Fruit fly (Drosophila melanogaster) whole organism, prepupa: ENCODE measurements around the gene CG13309.

Experiments
- Blimp-1 ChIP-seq: fragments of 200-800 bp; sonication (Bioruptor generic); optimal IDR thresholded peaks from 3 replicates; lab custom pipeline; 2017; ENCODE audit warnings: missing biosample characterization, missing genetic modification characterization, mild to moderate bottlenecking, moderate library complexity, missing genetic modification reagents
- CG10669 ChIP-seq: fragments of 200-800 bp; sonication (Bioruptor generic); optimal IDR thresholded peaks from 3 replicates; lab custom pipeline; 2018; ENCODE audit warnings: missing biosample characterization, mild to moderate bottlenecking, missing genetic modification characterization, moderate library complexity
- CG11294 ChIP-seq: fragments of 200-800 bp; sonication (Bioruptor generic); IDR thresholded peaks from 2 replicates; pipeline ENCODE4 v1.3.6; 2022; ENCODE audit warnings: missing biosample characterization, missing genetic modification characterization
- CG11762 ChIP-seq: fragments of 200-800 bp; sonication (Bioruptor generic); optimal IDR thresholded peaks from 3 replicates; lab custom pipeline; 2016; ENCODE audit warnings: missing biosample characterization, missing genetic modification characterization; ENCODE audit not compliant: insufficient read depth
- CG11902 ChIP-seq: fragments of 200-800 bp; sonication (Bioruptor generic); optimal IDR thresholded peaks from 3 replicates; lab custom pipeline; 2016; ENCODE audit warnings: missing biosample characterization, missing genetic modification characterization
- CG16779 ChIP-seq: fragments of 200-800 bp; sonication (Bioruptor generic); optimal IDR thresholded peaks from 3 replicates; lab custom pipeline; 2017; ENCODE audit warnings: missing biosample characterization, mild to moderate bottlenecking, missing genetic modification characterization
- CG3032 ChIP-seq: fragments of 200-800 bp; optimal IDR thresholded peaks from 2 replicates; lab custom pipeline; 2019; ENCODE audit warnings: missing biosample characterization, mild to moderate bottlenecking, missing genetic modification characterization, moderate library complexity
- CG31627 ChIP-seq: fragments of 200-800 bp; sonication (Bioruptor generic); optimal IDR thresholded peaks from 3 replicates; lab custom pipeline; 2016; ENCODE audit warnings: missing biosample characterization, missing genetic modification characterization
- CG32006 ChIP-seq: fragments of 200-800 bp; sonication (Bioruptor generic); optimal IDR thresholded peaks from 3 replicates; lab custom pipeline; 2017; ENCODE audit warnings: missing biosample characterization, mild to moderate bottlenecking, missing genetic modification characterization
- CG34406 ChIP-seq: fragments of 200-800 bp; sonication (Bioruptor generic); optimal IDR thresholded peaks from 3 replicates; lab custom pipeline; 2016; ENCODE audit warnings: missing biosample characterization, missing genetic modification characterization
- CG3919 ChIP-seq: fragments of 200-800 bp; sonication (Bioruptor generic); optimal IDR thresholded peaks from 3 replicates; lab custom pipeline; 2016; ENCODE audit warnings: missing biosample characterization, missing genetic modification characterization
- CG4318 ChIP-seq: fragments of 200-800 bp; sonication (Bioruptor generic); optimal IDR thresholded peaks from 3 replicates; lab custom pipeline; 2017; ENCODE audit warnings: missing biosample characterization, mild to moderate bottlenecking, missing genetic modification characterization
- CG6163 ChIP-seq: fragments of 200-800 bp; sonication (Bioruptor generic); IDR thresholded peaks from 3 replicates; pipeline ENCODE4 v1.3.6; 2022; ENCODE audit warnings: missing biosample characterization, missing genetic modification characterization
- CG6792 ChIP-seq: fragments of 200-800 bp; sonication (Bioruptor generic); optimal IDR thresholded peaks from 3 replicates; lab custom pipeline; 2016; ENCODE audit warnings: missing biosample characterization, missing genetic modification characterization
- CG6854 ChIP-seq: fragments of 200-800 bp; sonication (Bioruptor generic); optimal IDR thresholded peaks from 2 replicates; lab custom pipeline; 2017; ENCODE audit warnings: missing biosample characterization, mild to moderate bottlenecking, missing genetic modification characterization
- CG8119 ChIP-seq: fragments of 200-800 bp; sonication (Bioruptor generic); IDR thresholded peaks from 3 replicates; pipeline ENCODE4 v1.3.6; 2022; ENCODE audit warnings: missing biosample characterization, missing genetic modification characterization
- CG8319 ChIP-seq: fragments of 200-800 bp; sonication (Bioruptor generic); optimal IDR thresholded peaks from 3 replicates; lab custom pipeline; 2016; ENCODE audit warnings: missing biosample characterization, missing genetic modification characterization
- CG8632 ChIP-seq: fragments of 200-800 bp; sonication (Bioruptor generic); optimal IDR thresholded peaks from 3 replicates; lab custom pipeline; 2016; ENCODE audit warnings: missing biosample characterization, missing genetic modification characterization
- CG9139 ChIP-seq: fragments of 200-800 bp; sonication (Bioruptor generic); optimal IDR thresholded peaks from 3 replicates; lab custom pipeline; 2017; ENCODE audit warnings: missing biosample characterization, mild to moderate bottlenecking, missing genetic modification characterization
- Eip75B ChIP-seq: fragments of 200-800 bp; sonication (Bioruptor generic); optimal IDR thresholded peaks from 3 replicates; lab custom pipeline; 2016; ENCODE audit warnings: missing biosample characterization, missing genetic modification characterization
- Eip78C ChIP-seq: fragments of 200-800 bp; sonication (Bioruptor generic); peaks from one replicate; lab custom pipeline; 2016; ENCODE audit warnings: missing biosample characterization, missing genetic modification characterization
- Ets96B ChIP-seq: fragments of 200-800 bp; optimal IDR thresholded peaks from 2 replicates; lab custom pipeline; 2019; ENCODE audit warnings: missing biosample characterization, mild to moderate bottlenecking, missing genetic modification characterization, moderate library complexity
- Gug ChIP-seq: fragments of 200-800 bp; sonication (Bioruptor generic); IDR thresholded peaks from 2 replicates; pipeline ENCODE4 v1.3.6; 2022; ENCODE audit warnings: missing biosample characterization, missing genetic modification characterization
- Hr39 ChIP-seq: fragments of 200-800 bp; sonication (Bioruptor generic); optimal IDR thresholded peaks from 2 replicates; lab custom pipeline; 2016; ENCODE audit warnings: missing biosample characterization, missing genetic modification characterization
- Hr4 ChIP-seq: fragments of 200-800 bp; sonication (Bioruptor generic); optimal IDR thresholded peaks from 3 replicates; lab custom pipeline; 2016; ENCODE audit warnings: missing biosample characterization, missing genetic modification characterization
- OdsH ChIP-seq: fragments of 200-800 bp; sonication (Bioruptor generic); optimal IDR thresholded peaks from 3 replicates; lab custom pipeline; 2016; ENCODE audit warnings: missing biosample characterization, missing genetic modification characterization
- achi ChIP-seq: fragments of 200-800 bp; sonication (Bioruptor generic); optimal IDR thresholded peaks from 3 replicates; lab custom pipeline; 2016; ENCODE audit warnings: missing biosample characterization, missing genetic modification characterization
- acj6 ChIP-seq: fragments of 200-800 bp; sonication (Bioruptor generic); optimal IDR thresholded peaks from 3 replicates; lab custom pipeline; 2016; ENCODE audit warnings: missing biosample characterization, missing genetic modification characterization
- cyc ChIP-seq: fragments of 200-800 bp; sonication (Bioruptor generic); optimal IDR thresholded peaks from 3 replicates; lab custom pipeline; 2016; ENCODE audit warnings: missing biosample characterization, missing genetic modification characterization
- dsx ChIP-seq: fragments of 200-800 bp; optimal IDR thresholded peaks from 3 replicates; lab custom pipeline; 2019; ENCODE audit warnings: missing biosample characterization, mild to moderate bottlenecking, missing genetic modification characterization, moderate library complexity; ENCODE audit not compliant: poor library complexity, severe bottlenecking
- eg ChIP-seq: fragments of 200-800 bp; sonication (Bioruptor generic); IDR thresholded peaks from 3 replicates; pipeline ENCODE4 v1.3.6; 2022; ENCODE audit warnings: missing biosample characterization, missing genetic modification characterization
- esn ChIP-seq: fragments of 200-800 bp; sonication (Bioruptor generic); optimal IDR thresholded peaks from 2 replicates; lab custom pipeline; 2016; ENCODE audit warnings: missing biosample characterization, mild to moderate bottlenecking, missing genetic modification characterization, moderate library complexity
- fd59A ChIP-seq: fragments of 200-800 bp; sonication (Bioruptor generic); optimal IDR thresholded peaks from 2 replicates; lab custom pipeline; 2017; ENCODE audit warnings: missing biosample characterization, mild to moderate bottlenecking, missing genetic modification characterization, missing genetic modification reagents
- fkh ChIP-seq: fragments of 200-800 bp; sonication (Bioruptor generic); optimal IDR thresholded peaks from 3 replicates; lab custom pipeline; 2017; ENCODE audit warnings: missing biosample characterization, mild to moderate bottlenecking, missing genetic modification characterization, moderate library complexity
- lz ChIP-seq: fragments of 200-800 bp; sonication (Bioruptor generic); optimal IDR thresholded peaks from 3 replicates; lab custom pipeline; 2016; ENCODE audit warnings: missing biosample characterization, missing genetic modification characterization
- net ChIP-seq: fragments of 200-800 bp; sonication (Bioruptor generic); optimal IDR thresholded peaks from 3 replicates; lab custom pipeline; 2016; ENCODE audit warnings: missing biosample characterization, missing genetic modification characterization
- salr ChIP-seq, 2 experiments: fragments of 200-800 bp; sonication (Bioruptor generic); optimal IDR thresholded peaks; 3 replicates each; lab custom pipeline; 2016 to 2018; ENCODE audit warnings: missing biosample characterization in 2 of 2, missing genetic modification characterization in 2 of 2, mild to moderate bottlenecking in 1 of 2
- spab ChIP-seq: fragments of 200-800 bp; sonication (Bioruptor generic); optimal IDR thresholded peaks from 2 replicates; lab custom pipeline; 2017; ENCODE audit warnings: missing biosample characterization, mild to moderate bottlenecking, missing genetic modification characterization, missing genetic modification reagents
- ss ChIP-seq, 2 experiments: fragments of 200-800 bp; sonication (Bioruptor generic); optimal IDR thresholded peaks; 2 replicates in 1 of 2; 3 replicates in 1 of 2; lab custom pipeline; 2017 to 2018; ENCODE audit warnings: mild to moderate bottlenecking in 2 of 2, missing biosample characterization in 2 of 2, missing genetic modification characterization in 2 of 2, moderate library complexity in 1 of 2
- svp ChIP-seq: fragments of 200-800 bp; sonication (Bioruptor generic); peaks from one replicate; lab custom pipeline; 2016; ENCODE audit warnings: missing biosample characterization, missing genetic modification characterization
- topi ChIP-seq: fragments of 200-800 bp; sonication (Bioruptor generic); optimal IDR thresholded peaks from 3 replicates; lab custom pipeline; 2016; ENCODE audit warnings: missing biosample characterization, missing genetic modification characterization
- vri ChIP-seq: fragments of 200-800 bp; sonication (Bioruptor generic); optimal IDR thresholded peaks from 3 replicates; lab custom pipeline; 2016; ENCODE audit warnings: missing biosample characterization, mild to moderate bottlenecking, missing genetic modification characterization

CG13309 gene

DNA sequence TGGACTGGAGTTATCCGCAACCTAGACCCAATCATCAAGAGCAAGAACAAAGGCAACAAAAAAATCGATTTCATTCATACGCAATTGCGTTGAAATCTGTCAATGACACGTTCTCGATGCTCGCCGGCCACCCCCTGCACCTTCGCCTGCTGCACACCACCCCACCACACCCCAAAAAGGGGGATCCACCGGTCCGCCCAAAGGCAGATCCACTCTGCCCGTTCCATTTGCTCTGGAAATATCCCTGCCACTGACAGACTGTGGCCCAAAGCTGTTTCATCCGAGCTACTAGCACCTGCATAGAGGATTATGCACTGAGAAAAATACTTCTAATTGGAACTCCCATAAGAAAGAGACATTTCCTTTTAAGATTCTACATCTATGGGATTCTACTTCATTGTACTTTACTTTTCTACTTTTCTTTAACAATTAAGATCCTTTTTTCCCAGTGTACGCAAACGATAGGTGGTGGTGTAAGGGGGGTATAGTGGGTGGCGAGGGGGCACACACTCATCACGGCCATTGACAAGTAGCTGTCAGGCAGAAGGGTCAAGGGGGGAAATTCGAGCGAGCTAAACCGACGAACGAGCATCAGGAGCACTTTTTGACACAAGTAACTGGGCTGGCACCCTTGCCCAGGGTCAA, 13.7 kb downstream of the CG13309 start (continued):
- TF ChIP-seq salr (GFP tag; optimal IDR thresholded peaks at IDR 0.05; lab: Kevin White, UChicago) (peak; percentile 67 to 83), CG8632 (GFP tag; lab: Kevin White, UChicago) (peak; percentile 79), net (peak; percentile 75), spab (GFP tag; lab: Kevin White, UChicago) (peak; percentile 63), Eip78C (GFP tag; lab: Kevin White, UChicago) (peak; percentile 87), fkh (GFP tag; lab: Kevin White, UChicago) (no peak), eg (GFP tag; lab: Robert Waterston, UW) (peak; percentile 71), CG11762 (GFP tag; lab: Kevin White, UChicago) (no peak), CG31627 (GFP tag; lab: Kevin White, UChicago) (peak; percentile 71), CG4318 (GFP tag; lab: Kevin White, UChicago) (peak; percentile 22), CG34406 (peak; percentile 79), Ets96B (peak; percentile 78), CG32006 (peak; percentile 53), CG11294 (GFP tag; lab: Robert Waterston, UW) (no peak), Hr4 (GFP tag; lab: Kevin White, UChicago) (peak; percentile 41), acj6 (GFP tag; lab: Kevin White, UChicago) (peak; percentile 83), CG16779 (tag; lab: Kevin White, UChicago) (no peak), cyc (GFP tag; lab: Kevin White, UChicago) (peak; percentile 48), vri (GFP tag; lab: Kevin White, UChicago) (no peak), CG8119 (GFP tag; lab: Robert Waterston, UW) (peak; percentile 60; the same call in 2 of the 3 replicates), ss (GFP tag; optimal IDR thresholded peaks at IDR 0.05; lab: Kevin White, UChicago) (peak; percentile 76 to 81), CG9139 (GFP tag; lab: Kevin White, UChicago) (peak; percentile 59), esn (GFP tag; lab: Kevin White, UChicago) (peak; percentile 57)

DNA sequence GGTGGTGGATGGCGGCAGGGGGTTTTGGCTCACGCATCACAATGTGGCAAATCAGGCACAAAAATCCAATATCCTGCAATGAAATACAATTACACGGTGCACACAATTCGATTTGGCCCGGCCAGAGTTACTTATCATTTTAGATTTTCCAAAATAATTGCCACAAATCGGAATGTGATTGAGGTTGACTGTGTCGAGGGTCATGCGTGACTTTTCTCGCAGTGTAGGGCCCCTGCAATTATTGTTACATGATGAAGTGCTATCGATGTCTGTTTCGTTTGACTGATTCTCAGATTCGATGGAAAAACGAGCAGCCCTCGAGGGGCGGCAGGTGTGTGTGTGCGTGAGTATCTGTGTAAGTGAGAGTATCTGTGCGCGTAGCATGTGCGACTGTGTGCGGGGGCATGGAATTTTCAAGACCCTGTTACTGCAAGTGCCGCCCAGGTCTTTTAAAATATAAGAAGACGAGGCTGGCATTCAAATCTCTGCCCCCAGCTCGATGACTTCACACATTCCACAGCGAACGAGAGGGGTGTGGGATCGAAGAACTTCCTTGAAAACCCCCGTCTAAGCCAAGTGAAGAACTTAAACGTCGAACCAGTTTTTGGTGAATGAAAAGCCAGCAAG, 14.3 kb downstream of the CG13309 start:
- peak; percentile 12 for TF ChIP-seq CG11762 (GFP tag; lab: Kevin White, UChicago)
- peak; percentile 22 for TF ChIP-seq CG3919 (GFP tag; lab: Kevin White, UChicago)
- no peak for TF ChIP-seq CG6854 (GFP tag; lab: Kevin White, UChicago)
- TF ChIP-seq Eip78C (GFP tag; lab: Kevin White, UChicago) = peak; percentile 6
- no peak for TF ChIP-seq salr (GFP tag; optimal IDR thresholded peaks at IDR 0.05; lab: Kevin White, UChicago)
- TF ChIP-seq CG6163 (GFP tag; lab: Robert Waterston, UW) = 0 out of 3 replicates have a peak, but pooled peaks have one; percentile 7
- peak; percentile 22 for TF ChIP-seq spab (GFP tag; lab: Kevin White, UChicago)
- TF ChIP-seq CG31627 (GFP tag; lab: Kevin White, UChicago) = peak; percentile 12
- no peak for TF ChIP-seq achi (GFP tag; lab: Kevin White, UChicago)
- TF ChIP-seq Hr39 = peak; percentile 33
- peak; percentile 58 for TF ChIP-seq svp (GFP tag; lab: Kevin White, UChicago)
- TF ChIP-seq Blimp-1 (GFP tag; lab: Kevin White, UChicago) = peak; percentile 1

DNA sequence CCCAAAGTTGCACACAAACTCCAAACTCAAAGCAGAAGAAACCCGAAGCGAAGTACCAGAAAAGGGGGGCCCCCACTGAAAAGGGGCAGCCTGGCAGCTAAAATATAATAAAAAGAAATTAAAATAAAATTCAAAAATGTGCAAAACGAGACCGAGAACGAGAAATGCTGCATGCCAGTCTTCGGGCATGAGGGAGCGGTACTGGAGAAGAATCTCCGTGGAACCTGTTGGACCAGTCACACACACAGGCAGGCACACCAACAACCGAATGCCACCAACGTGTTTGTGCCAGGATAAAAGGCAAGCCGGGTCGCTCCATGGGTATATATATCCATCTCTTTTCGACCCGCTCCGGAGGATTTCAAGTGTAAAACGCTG, 14.8 kb downstream of the CG13309 start:
- no peak for TF ChIP-seq topi (GFP tag; lab: Kevin White, UChicago)
- no peak for TF ChIP-seq CG11762 (GFP tag; lab: Kevin White, UChicago)
- no peak for TF ChIP-seq CG10669
- no peak for TF ChIP-seq CG8319 (GFP tag; lab: Kevin White, UChicago)
- TF ChIP-seq dsx (GFP tag; lab: Kevin White, UChicago) = peak; percentile 34
- TF ChIP-seq ss (GFP tag; optimal IDR thresholded peaks at IDR 0.05; lab: Kevin White, UChicago) = peak; percentile 54 to 58
- TF ChIP-seq CG9139 (GFP tag; lab: Kevin White, UChicago) = peak; percentile 3
- TF ChIP-seq svp (GFP tag; lab: Kevin White, UChicago) = peak; percentile 43
- no peak for TF ChIP-seq lz (GFP tag; lab: Kevin White, UChicago)
- TF ChIP-seq CG6792 = no peak
- no peak for TF ChIP-seq acj6 (GFP tag; lab: Kevin White, UChicago)
- TF ChIP-seq fd59A = no peak
- TF ChIP-seq esn (GFP tag; lab: Kevin White, UChicago) = no peak
- TF ChIP-seq Hr4 (GFP tag; lab: Kevin White, UChicago) = no peak
- peak; percentile 29 for TF ChIP-seq Ets96B
- TF ChIP-seq Eip78C (GFP tag; lab: Kevin White, UChicago) = peak; percentile 69
- TF ChIP-seq Blimp-1 (GFP tag; lab: Kevin White, UChicago) = no peak
- no peak for TF ChIP-seq net
- TF ChIP-seq spab (GFP tag; lab: Kevin White, UChicago) = peak; percentile 34
- no peak for TF ChIP-seq CG34406
- no peak for TF ChIP-seq OdsH (GFP tag; lab: Kevin White, UChicago)
- TF ChIP-seq Gug = no peak
- TF ChIP-seq CG3032 = no peak
- no peak for TF ChIP-seq eg (GFP tag; lab: Robert Waterston, UW)
- TF ChIP-seq CG11902 = no peak
- TF ChIP-seq Eip75B = peak; percentile 7
- peak; percentile 30 for TF ChIP-seq CG6854 (GFP tag; lab: Kevin White, UChicago)
